Worm (Caenorhabditis elegans) whole organism, L2 larva: Measurements from ENCODE around the gene adss-1.

Source experiments
- C34F6.9 ChIP-seq: fragments of 150-350 bp; optimal IDR thresholded peaks from 2 replicates; lab custom pipeline; 2014; ENCODE audit warnings: missing biosample characterization, missing genetic modification characterization
- F13H6.1 ChIP-seq: sonication (generic microtip); optimal IDR thresholded peaks from 2 replicates; lab custom pipeline; 2016; ENCODE audit warnings: missing genetic modification characterization, missing compliant biosample characterization
- R02D3.7 ChIP-seq: fragments of 150-350 bp; optimal IDR thresholded peaks from 2 replicates; lab custom pipeline; 2014; ENCODE audit warnings: missing biosample characterization, missing genetic modification characterization
- Y55F3AM.14 ChIP-seq: fragments of 200-800 bp; sonication (Bioruptor generic); optimal IDR thresholded peaks from 2 replicates; lab custom pipeline; 2018; ENCODE audit warnings: mild to moderate bottlenecking, missing genetic modification characterization, missing compliant biosample characterization
- ZK546.5 ChIP-seq: sonication (generic microtip); optimal IDR thresholded peaks from 2 replicates; lab custom pipeline; 2017; ENCODE audit warnings: missing biosample characterization, missing genetic modification characterization
- alr-1 ChIP-seq: fragments of 150-350 bp; optimal IDR thresholded peaks from 2 replicates; lab custom pipeline; 2014; ENCODE audit warnings: missing biosample characterization, missing genetic modification characterization
- aly-2 ChIP-seq: fragments of 150-350 bp; optimal IDR thresholded peaks from 2 replicates; lab custom pipeline; 2014; ENCODE audit warnings: missing biosample characterization, missing genetic modification characterization
- ama-1 ChIP-seq: fragments of 150-350 bp; optimal IDR thresholded peaks from 2 replicates; lab custom pipeline; 2018; ENCODE audit warnings: inconsistent platforms
- blmp-1 ChIP-seq: sonication (generic microtip); optimal IDR thresholded peaks from 2 replicates; lab custom pipeline; 2017; ENCODE audit warnings: missing genetic modification characterization, mild to moderate bottlenecking, missing compliant biosample characterization, antibody characterized with exemption, moderate library complexity; ENCODE audit not compliant: insufficient read depth
- ceh-16 ChIP-seq: fragments of 150-350 bp; optimal IDR thresholded peaks from 2 replicates; lab custom pipeline; 2014; ENCODE audit warnings: missing biosample characterization, missing genetic modification characterization
- ceh-82 ChIP-seq: fragments of 150-350 bp; optimal IDR thresholded peaks from 2 replicates; lab custom pipeline; 2014; ENCODE audit warnings: missing biosample characterization, missing genetic modification characterization
- crh-2 ChIP-seq: sonication (generic microtip); optimal IDR thresholded peaks from 2 replicates; lab custom pipeline; 2017; ENCODE audit warnings: missing biosample characterization, missing genetic modification characterization
- dmd-4 ChIP-seq: sonication (generic microtip); optimal IDR thresholded peaks from 2 replicates; lab custom pipeline; 2017; ENCODE audit warnings: missing biosample characterization, missing genetic modification characterization
- egl-27 ChIP-seq: sonication (generic microtip); optimal IDR thresholded peaks from 3 replicates; lab custom pipeline; 2017; ENCODE audit warnings: missing biosample characterization, missing genetic modification reagents, missing genetic modification characterization
- fos-1 ChIP-seq: fragments of 150-350 bp; optimal IDR thresholded peaks from 2 replicates; lab custom pipeline; 2014; ENCODE audit warnings: missing biosample characterization, missing genetic modification characterization
- gmeb-1 ChIP-seq: fragments of 150-350 bp; optimal IDR thresholded peaks from 2 replicates; lab custom pipeline; 2014; ENCODE audit warnings: missing biosample characterization, missing genetic modification characterization
- lin-39 ChIP-seq: fragments of 150-350 bp; optimal IDR thresholded peaks from 2 replicates; lab custom pipeline; 2014; ENCODE audit warnings: missing biosample characterization, missing genetic modification reagents, missing genetic modification characterization
- lsy-2 ChIP-seq, 2 experiments: fragments of 150-350 bp in 1 of 2; sonication (generic microtip) in 1 of 2; optimal IDR thresholded peaks; 2 replicates each; lab custom pipeline; 2014 to 2017; ENCODE audit warnings: missing biosample characterization in 2 of 2, missing genetic modification characterization in 2 of 2
- mab-5 ChIP-seq: fragments of 150-350 bp; optimal IDR thresholded peaks from 2 replicates; lab custom pipeline; 2014; ENCODE audit warnings: missing biosample characterization, missing genetic modification characterization
- mdl-1 ChIP-seq, 2 experiments: fragments of 150-350 bp in 1 of 2; sonication (generic microtip) in 1 of 2; optimal IDR thresholded peaks; 2 replicates each; lab custom pipeline; 2017; ENCODE audit warnings: missing biosample characterization in 2 of 2, missing genetic modification characterization in 2 of 2
- nhr-10 ChIP-seq: sonication (generic microtip); optimal IDR thresholded peaks from 2 replicates; lab custom pipeline; 2017; ENCODE audit warnings: missing biosample characterization, missing genetic modification characterization
- nhr-11 ChIP-seq: fragments of 150-350 bp; optimal IDR thresholded peaks from 2 replicates; lab custom pipeline; 2014; ENCODE audit warnings: missing biosample characterization, missing genetic modification characterization
- nhr-129 ChIP-seq: fragments of 150-350 bp; optimal IDR thresholded peaks from 2 replicates; lab custom pipeline; 2014; ENCODE audit warnings: missing biosample characterization, missing genetic modification characterization
- nhr-21 ChIP-seq: fragments of 150-350 bp; optimal IDR thresholded peaks from 2 replicates; lab custom pipeline; 2014; ENCODE audit warnings: missing biosample characterization, missing genetic modification characterization
- nhr-23 ChIP-seq: fragments of 150-350 bp; optimal IDR thresholded peaks from 2 replicates; lab custom pipeline; 2014; ENCODE audit warnings: missing biosample characterization, missing genetic modification reagents, missing genetic modification characterization
- nhr-237 ChIP-seq: fragments of 150-350 bp; optimal IDR thresholded peaks from 2 replicates; lab custom pipeline; 2014; ENCODE audit warnings: missing biosample characterization, missing genetic modification characterization
- nhr-25 ChIP-seq: fragments of 150-350 bp; sonication (generic microtip); optimal IDR thresholded peaks from 3 replicates; lab custom pipeline; 2014; ENCODE audit warnings: missing biosample characterization, missing genetic modification characterization
- nhr-6 ChIP-seq: fragments of 150-350 bp; optimal IDR thresholded peaks from 2 replicates; lab custom pipeline; 2014; ENCODE audit warnings: missing biosample characterization, missing genetic modification characterization
- peb-1 ChIP-seq: fragments of 150-350 bp; optimal IDR thresholded peaks from 2 replicates; lab custom pipeline; 2014; ENCODE audit warnings: missing biosample characterization, missing genetic modification characterization
- sem-4 ChIP-seq: fragments of 150-350 bp; optimal IDR thresholded peaks from 2 replicates; lab custom pipeline; 2014; ENCODE audit warnings: missing biosample characterization, missing genetic modification reagents, missing genetic modification characterization
- skn-1 ChIP-seq: sonication (generic microtip); optimal IDR thresholded peaks from 2 replicates; lab custom pipeline; 2017; ENCODE audit warnings: missing biosample characterization, missing genetic modification characterization
- sma-3 ChIP-seq: sonication (generic microtip); optimal IDR thresholded peaks from 2 replicates; lab custom pipeline; 2016; ENCODE audit warnings: missing genetic modification reagents, missing genetic modification characterization, missing compliant biosample characterization
- sma-9 ChIP-seq, 2 experiments: fragments of 150-350 bp in 1 of 2; sonication (generic microtip) in 1 of 2; optimal IDR thresholded peaks; 2 replicates each; lab custom pipeline; 2014 to 2016; ENCODE audit warnings: missing genetic modification characterization in 2 of 2, mild to moderate bottlenecking in 1 of 2, missing biosample characterization in 1 of 2, missing compliant biosample characterization in 1 of 2, missing genetic modification reagents in 1 of 2, moderate library complexity in 1 of 2
- snpc-4 ChIP-seq: fragments of 150-350 bp; optimal IDR thresholded peaks from 2 replicates; lab custom pipeline; 2014; ENCODE audit warnings: missing biosample characterization, missing genetic modification characterization
- unc-39 ChIP-seq: fragments of 150-350 bp; optimal IDR thresholded peaks from 2 replicates; lab custom pipeline; 2014; ENCODE audit warnings: missing biosample characterization, missing genetic modification characterization
- unc-55 ChIP-seq: fragments of 150-350 bp; sonication (generic microtip); optimal IDR thresholded peaks from 3 replicates; lab custom pipeline; 2014; ENCODE audit warnings: missing biosample characterization, missing genetic modification reagents, missing genetic modification characterization
- unc-62 ChIP-seq: fragments of 150-350 bp; optimal IDR thresholded peaks from 2 replicates; lab custom pipeline; 2014; ENCODE audit warnings: missing biosample characterization, missing genetic modification reagents, missing genetic modification characterization
- zag-1 ChIP-seq: fragments of 150-350 bp; optimal IDR thresholded peaks from 2 replicates; lab custom pipeline; 2014; ENCODE audit warnings: missing biosample characterization, missing genetic modification characterization
- ztf-4 ChIP-seq: fragments of 150-350 bp; optimal IDR thresholded peaks from 2 replicates; lab custom pipeline; 2014; ENCODE audit warnings: missing biosample characterization, missing genetic modification characterization

Gene adss-1

DNA sequence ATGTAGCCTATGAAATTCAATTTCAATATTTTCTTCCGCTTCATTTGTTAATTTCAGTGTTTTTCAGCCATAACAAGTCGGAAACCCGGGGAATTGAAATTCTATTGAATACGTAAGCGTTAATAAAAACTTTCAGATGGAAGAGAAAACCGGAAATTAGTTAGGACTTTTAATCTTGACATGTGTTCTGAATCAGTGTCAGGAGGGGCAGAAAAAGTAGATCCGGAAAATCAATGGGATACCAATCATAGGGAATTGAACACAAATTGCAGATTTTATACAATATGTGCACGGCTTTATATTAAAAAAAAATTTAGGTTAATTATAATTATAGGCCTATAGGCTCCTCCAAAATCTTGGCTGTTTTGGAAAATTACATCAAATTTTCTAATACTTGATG is 41.1 kb upstream of the adss-1 start:
- TF ChIP-seq zag-1 (no peak), skn-1 (tag; lab: Kevin White, UChicago) (no peak), dmd-4 (no peak), F13H6.1 (tag; lab: Kevin White, UChicago) (no peak), sma-3 (GFP tag; lab: Kevin White, UChicago) (no peak), unc-62 (GFP tag; lab: Kevin White, UChicago) (no peak), ceh-16 (tag; lab: Kevin White, UChicago) (no peak), mdl-1 (tag; optimal IDR thresholded peaks at IDR 0.05; lab: Kevin White, UChicago) (no peak), snpc-4 (tag; lab: Kevin White, UChicago) (no peak), egl-27 (tag; lab: Kevin White, UChicago) (no peak), nhr-129 (no peak), mab-5 (tag; lab: Kevin White, UChicago) (no peak), alr-1 (tag; lab: Kevin White, UChicago) (no peak), aly-2 (tag; lab: Kevin White, UChicago) (no peak), crh-2 (tag; lab: Kevin White, UChicago) (no peak), gmeb-1 (tag; lab: Kevin White, UChicago) (no peak), unc-55 (GFP tag; lab: Kevin White, UChicago) (no peak)

DNA sequence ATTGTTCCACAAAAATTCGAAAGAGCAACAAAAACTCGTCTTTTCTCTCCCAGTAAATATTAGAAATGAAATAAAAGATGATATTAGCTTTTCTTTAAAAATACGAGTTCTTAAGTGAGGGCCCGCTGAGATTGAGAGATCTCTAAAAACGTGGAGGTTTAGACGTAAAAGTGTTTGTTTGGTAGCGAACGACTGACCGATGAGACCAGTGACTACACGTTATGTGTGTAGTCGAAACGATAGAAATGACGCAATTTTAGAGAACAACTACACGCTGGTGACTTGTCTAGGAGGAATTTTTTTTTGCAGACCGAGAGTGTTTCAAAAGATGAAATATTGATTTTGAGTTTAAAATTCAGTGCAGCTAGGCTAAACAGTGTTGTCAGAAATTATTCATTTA is 39.5 kb upstream of the adss-1 start, which contains the start of gene C37H5.13:
Gene C37H5.13, minus strand, starts transcription at position 229 of the 400 bp plus-strand sequence.
- TF ChIP-seq skn-1 (tag; lab: Kevin White, UChicago) (no peak), sma-9 (GFP tag; optimal IDR thresholded peaks at IDR 0.05; lab: Kevin White, UChicago) (peak; percentile 67), sma-9 (tag; optimal IDR thresholded peaks at IDR 0.05; lab: Kevin White, UChicago) (no peak), snpc-4 (tag; lab: Kevin White, UChicago) (no peak), dmd-4 (no peak), ama-1 (lab: Kevin White, UChicago) (no peak), Y55F3AM.14 (no peak), crh-2 (tag; lab: Kevin White, UChicago) (peak; percentile 49), nhr-21 (no peak), ceh-16 (tag; lab: Kevin White, UChicago) (no peak), ztf-4 (tag; lab: Kevin White, UChicago) (no peak), nhr-23 (tag; lab: Kevin White, UChicago) (no peak), lsy-2 (tag; optimal IDR thresholded peaks at IDR 0.05; lab: Kevin White, UChicago) (peak in 1 of 2 experiments; percentile 49), gmeb-1 (tag; lab: Kevin White, UChicago) (no peak), C34F6.9 (tag; lab: Kevin White, UChicago) (no peak), nhr-11 (tag; lab: Kevin White, UChicago) (no peak), nhr-25 (tag; lab: Kevin White, UChicago) (peak; percentile 22), zag-1 (no peak), nhr-129 (peak; percentile 97), nhr-10 (tag; lab: Kevin White, UChicago) (no peak), fos-1 (tag; lab: Kevin White, UChicago) (peak; percentile 40), unc-39 (tag; lab: Kevin White, UChicago) (no peak), R02D3.7 (tag; lab: Kevin White, UChicago) (no peak), nhr-237 (tag; lab: Kevin White, UChicago) (no peak), ZK546.5 (no peak), egl-27 (tag; lab: Kevin White, UChicago) (no peak), unc-55 (GFP tag; lab: Kevin White, UChicago) (no peak), nhr-6 (tag; lab: Kevin White, UChicago) (no peak), aly-2 (tag; lab: Kevin White, UChicago) (no peak), blmp-1 (no peak), ceh-82 (tag; lab: Kevin White, UChicago) (no peak), F13H6.1 (tag; lab: Kevin White, UChicago) (peak; percentile 65), alr-1 (tag; lab: Kevin White, UChicago) (no peak), lin-39 (tag; lab: Kevin White, UChicago) (no peak), peb-1 (tag; lab: Kevin White, UChicago) (no peak)

DNA sequence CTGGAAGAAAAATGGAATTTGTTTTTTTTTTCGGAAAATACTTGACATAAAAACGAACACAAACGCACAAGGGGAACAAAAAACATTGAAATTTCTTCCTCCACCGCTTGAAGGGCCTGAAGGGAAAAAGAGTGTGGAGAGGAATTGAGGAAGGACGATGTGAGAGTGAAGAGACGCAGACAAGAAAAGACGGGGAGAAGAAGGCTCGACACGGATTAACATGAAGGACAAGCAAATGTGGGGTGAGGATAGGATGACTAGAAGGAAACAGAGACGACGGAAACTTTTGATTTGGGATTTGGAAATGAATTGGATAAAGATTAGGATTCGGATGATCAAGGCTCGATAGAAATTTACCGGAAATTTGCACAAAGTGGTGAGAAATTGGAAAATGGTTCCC is 37.3 kb upstream of the adss-1 start:
- TF ChIP-seq ceh-82 (tag; lab: Kevin White, UChicago) = no peak
- TF ChIP-seq unc-55 (GFP tag; lab: Kevin White, UChicago) = peak; percentile 42
- TF ChIP-seq sem-4 (tag; lab: Kevin White, UChicago) = no peak
- TF ChIP-seq lsy-2 (tag; optimal IDR thresholded peaks at IDR 0.05; lab: Kevin White, UChicago) = peak in 1 of 2 experiments; percentile 45
- no peak for TF ChIP-seq alr-1 (tag; lab: Kevin White, UChicago)
- TF ChIP-seq nhr-129 = peak; percentile 51
